Worm (Caenorhabditis elegans): ENCODE measurements around the gene flr-1.

DNA sequence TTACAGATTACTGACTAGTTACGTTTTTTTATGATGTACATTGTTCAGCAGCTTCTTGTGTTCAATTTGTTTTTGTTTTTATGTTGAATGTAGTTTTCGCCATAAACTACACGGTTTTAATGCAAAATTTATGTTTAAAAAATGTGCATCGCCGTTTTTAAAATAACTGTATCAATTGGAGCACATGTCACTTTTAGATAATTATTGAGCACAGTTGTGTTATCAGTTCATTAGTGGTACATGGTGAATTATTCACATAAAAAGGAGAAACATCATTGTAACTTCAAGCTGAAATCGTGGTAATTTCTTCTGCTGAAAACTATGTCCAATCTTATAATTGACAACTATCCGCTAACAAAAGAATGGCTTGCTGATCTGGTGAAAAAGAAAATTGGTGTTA is 44.0 kb downstream of the flr-1 start:
- TF ChIP-seq scrt-1 (GFP tag; IDR thresholded peaks at IDR 0.05): no peak
- no peak for TF ChIP-seq ama-1 (optimal IDR thresholded peaks at IDR 0.05)
- no peak for TF ChIP-seq tbx-11 (GFP tag; IDR thresholded peaks at IDR 0.05)
- TF ChIP-seq tra-4 (tag; optimal IDR thresholded peaks at IDR 0.05): no peak
- no peak for TF ChIP-seq flt-1 (GFP tag; IDR thresholded peaks at IDR 0.05)
